Fruit fly (Drosophila melanogaster) whole organism, embryonic: ENCODE data around the gene Sk2.

Source experiments
- Ada2b ChIP-seq: fragments of 200-800 bp; sonication (Bioruptor generic); IDR thresholded peaks from 2 replicates; pipeline ENCODE4 v1.3.6; 2022; ENCODE audit warnings: missing biosample characterization, missing genetic modification characterization
- Adf1 ChIP-seq: fragments of 200-800 bp; sonication (Bioruptor generic); IDR thresholded peaks from 2 replicates; pipeline ENCODE4 v1.3.6; 2022; ENCODE audit warnings: missing biosample characterization, missing genetic modification characterization
- Awh ChIP-seq: fragments of 200-800 bp; sonication (Bioruptor generic); IDR thresholded peaks from 2 replicates; pipeline ENCODE4, ENCODE4 v1.3.6; 2022; ENCODE audit warnings: missing biosample characterization, missing genetic modification characterization
- CG10543 ChIP-seq: fragments of 200-800 bp; sonication (Bioruptor generic); optimal IDR thresholded peaks from 3 replicates; lab custom pipeline; 2017; ENCODE audit warnings: missing biosample characterization, mild to moderate bottlenecking, missing genetic modification characterization, moderate library complexity
- CG11247 ChIP-seq: fragments of 200-800 bp; sonication (Bioruptor generic); IDR thresholded peaks from 2 replicates; pipeline ENCODE4 v1.3.6; 2022; ENCODE audit warnings: missing biosample characterization, missing genetic modification characterization
- CG11398 ChIP-seq: fragments of 200-800 bp; sonication (Bioruptor generic); optimal IDR thresholded peaks from 2 replicates; lab custom pipeline; 2016; ENCODE audit warnings: missing biosample characterization, missing genetic modification characterization
- CG11504 ChIP-seq: fragments of 200-800 bp; sonication (Bioruptor generic); optimal IDR thresholded peaks from 3 replicates; lab custom pipeline; 2019; ENCODE audit warnings: missing biosample characterization, mild to moderate bottlenecking, missing genetic modification characterization, moderate library complexity
- CG12071 ChIP-seq: fragments of 200-800 bp; sonication (Bioruptor generic); optimal IDR thresholded peaks from 3 replicates; lab custom pipeline; 2018; ENCODE audit warnings: missing biosample characterization, mild to moderate bottlenecking, missing genetic modification characterization
- CG12769 ChIP-seq: fragments of 200-800 bp; sonication (Bioruptor generic); optimal IDR thresholded peaks from 2 replicates; lab custom pipeline; 2019; ENCODE audit warnings: missing biosample characterization, mild to moderate bottlenecking, missing genetic modification characterization, moderate library complexity
- CG14710 ChIP-seq: fragments of 200-800 bp; sonication (Bioruptor generic); optimal IDR thresholded peaks from 3 replicates; lab custom pipeline; 2019; ENCODE audit warnings: missing biosample characterization, mild to moderate bottlenecking, missing genetic modification characterization, moderate library complexity
- CG15269 ChIP-seq: fragments of 200-800 bp; sonication (Bioruptor generic); optimal IDR thresholded peaks from 2 replicates; lab custom pipeline; 2018; ENCODE audit warnings: missing biosample characterization, mild to moderate bottlenecking, missing genetic modification characterization, moderate library complexity
- CG1603 ChIP-seq: fragments of 200-800 bp; sonication (Bioruptor generic); optimal IDR thresholded peaks from 2 replicates; lab custom pipeline; 2019; ENCODE audit warnings: missing biosample characterization, mild to moderate bottlenecking, missing genetic modification characterization, moderate library complexity
- CG1647 ChIP-seq: fragments of 200-800 bp; sonication (Bioruptor generic); optimal IDR thresholded peaks from 3 replicates; lab custom pipeline; 2016; ENCODE audit warnings: missing biosample characterization, missing genetic modification characterization
- CG2116 ChIP-seq: fragments of 200-800 bp; sonication (Bioruptor generic); optimal IDR thresholded peaks from 3 replicates; lab custom pipeline; 2018; ENCODE audit warnings: missing biosample characterization, mild to moderate bottlenecking, missing genetic modification characterization
- CG3065 ChIP-seq: fragments of 200-800 bp; sonication (Bioruptor generic); optimal IDR thresholded peaks from 2 replicates; lab custom pipeline; 2016; ENCODE audit warnings: missing biosample characterization, missing genetic modification characterization
- CG31441 ChIP-seq: fragments of 200-800 bp; sonication (Bioruptor generic); IDR thresholded peaks from 2 replicates; pipeline ENCODE4 v1.3.6; 2022; ENCODE audit warnings: missing biosample characterization, missing genetic modification characterization
- CG34376 ChIP-seq: fragments of 200-800 bp; sonication (Bioruptor generic); optimal IDR thresholded peaks from 2 replicates; lab custom pipeline; 2018; ENCODE audit warnings: missing biosample characterization, mild to moderate bottlenecking, missing genetic modification characterization
- CG42726 ChIP-seq: fragments of 200-800 bp; sonication (Bioruptor generic); IDR thresholded peaks from 2 replicates; pipeline ENCODE4 v1.3.6; 2022; ENCODE audit warnings: missing biosample characterization, missing genetic modification characterization; ENCODE audit not compliant: partially characterized antibody
- ERR ChIP-seq: fragments of 200-800 bp; sonication (Bioruptor generic); optimal IDR thresholded peaks from 2 replicates; lab custom pipeline; 2016; ENCODE audit warnings: missing biosample characterization, missing genetic modification characterization
- HmgZ ChIP-seq: fragments of 200-800 bp; sonication (Bioruptor generic); optimal IDR thresholded peaks from 2 replicates; lab custom pipeline; 2018; ENCODE audit warnings: missing biosample characterization, mild to moderate bottlenecking, missing genetic modification characterization
- Hr3 ChIP-seq: fragments of 200-800 bp; sonication (Bioruptor generic); optimal IDR thresholded peaks from 3 replicates; lab custom pipeline; 2016; ENCODE audit warnings: missing biosample characterization, missing genetic modification characterization
- Lim3 ChIP-seq: fragments of 200-800 bp; sonication (Bioruptor generic); IDR thresholded peaks from 2 replicates; pipeline ENCODE4 v1.3.6; 2022; ENCODE audit warnings: missing biosample characterization, missing genetic modification characterization
- Trl ChIP-seq, 3 experiments: fragments of >200 bp in 2 of 3; fragments of 200-800 bp in 1 of 3; sonication (Bioruptor generic) in 1 of 3; optimal IDR thresholded peaks; 2 replicates in 1 of 3; 3 replicates in 2 of 3; lab custom pipeline; 2016 to 2017; ENCODE audit warnings: missing biosample characterization in 1 of 3, missing genetic modification characterization in 1 of 3
- crp ChIP-seq, 2 experiments: fragments of 200-800 bp; sonication (Bioruptor generic); optimal IDR thresholded peaks; 2 replicates in 1 of 2; 3 replicates in 1 of 2; lab custom pipeline; 2017; ENCODE audit warnings: missing biosample characterization in 2 of 2, missing genetic modification characterization in 2 of 2, mild to moderate bottlenecking in 1 of 2, moderate library complexity in 1 of 2
- cwo ChIP-seq: fragments of 200-800 bp; sonication (Bioruptor generic); optimal IDR thresholded peaks from 3 replicates; lab custom pipeline; 2017; ENCODE audit warnings: missing biosample characterization, missing genetic modification characterization, mild to moderate bottlenecking, moderate library complexity, missing genetic modification reagents
- dpn ChIP-seq, 2 experiments: fragments of 200-800 bp; sonication (Bioruptor generic); optimal IDR thresholded peaks; 3 replicates each; lab custom pipeline; 2016; ENCODE audit warnings: missing biosample characterization in 2 of 2, missing genetic modification characterization in 2 of 2
- emc ChIP-seq: fragments of 200-800 bp; sonication (Bioruptor generic); optimal IDR thresholded peaks from 2 replicates; lab custom pipeline; 2016; ENCODE audit warnings: missing biosample characterization, missing genetic modification characterization
- en ChIP-seq: fragments of 200-800 bp; sonication (Bioruptor generic); optimal IDR thresholded peaks from 2 replicates; lab custom pipeline; 2016; ENCODE audit warnings: missing biosample characterization, missing genetic modification characterization
- grn ChIP-seq: fragments of 200-800 bp; sonication (Bioruptor generic); optimal IDR thresholded peaks from 3 replicates; lab custom pipeline; 2017; ENCODE audit warnings: missing biosample characterization, missing genetic modification characterization
- inv ChIP-seq: fragments of 200-800 bp; sonication (Bioruptor generic); IDR thresholded peaks from 2 replicates; pipeline ENCODE4 v1.3.6; 2022; ENCODE audit warnings: missing biosample characterization, missing genetic modification characterization; ENCODE audit not compliant: partially characterized antibody
- jumu ChIP-seq: fragments of 200-800 bp; sonication (Bioruptor generic); optimal IDR thresholded peaks from 3 replicates; lab custom pipeline; 2016; ENCODE audit warnings: missing biosample characterization, missing genetic modification characterization
- kni ChIP-seq: fragments of 200-800 bp; sonication (Bioruptor generic); optimal IDR thresholded peaks from 3 replicates; lab custom pipeline; 2017; ENCODE audit warnings: mild to moderate bottlenecking, missing biosample characterization, missing genetic modification reagents, missing genetic modification characterization
- odd ChIP-seq: fragments of 200-800 bp; sonication (Bioruptor generic); optimal IDR thresholded peaks from 2 replicates; lab custom pipeline; 2017; ENCODE audit warnings: missing biosample characterization, mild to moderate bottlenecking, missing genetic modification characterization
- pros ChIP-seq: fragments of 200-800 bp; sonication (Bioruptor generic); optimal IDR thresholded peaks from 3 replicates; lab custom pipeline; 2019; ENCODE audit warnings: missing biosample characterization, mild to moderate bottlenecking, missing genetic modification characterization, moderate library complexity
- row ChIP-seq: fragments of 200-800 bp; sonication (Bioruptor generic); IDR thresholded peaks from 3 replicates; pipeline ENCODE4 v1.3.6; 2022; ENCODE audit warnings: missing biosample characterization, missing genetic modification characterization
- salm ChIP-seq: fragments of 200-800 bp; sonication (Bioruptor generic); optimal IDR thresholded peaks from 2 replicates; lab custom pipeline; 2018; ENCODE audit warnings: missing biosample characterization, mild to moderate bottlenecking, missing genetic modification characterization
- sd ChIP-seq: fragments of 200-800 bp; sonication (Bioruptor generic); optimal IDR thresholded peaks from 3 replicates; lab custom pipeline; 2018; ENCODE audit warnings: missing biosample characterization, mild to moderate bottlenecking, missing genetic modification characterization, moderate library complexity
- sna ChIP-seq: fragments of 200-800 bp; sonication (Bioruptor generic); IDR thresholded peaks from 2 replicates; pipeline ENCODE4 v1.3.6; 2022; ENCODE audit warnings: missing biosample characterization, missing genetic modification characterization; ENCODE audit not compliant: partially characterized antibody
- ssp ChIP-seq: fragments of 200-800 bp; sonication (Bioruptor generic); IDR thresholded peaks from 2 replicates; pipeline ENCODE4 v1.3.6; 2022; ENCODE audit warnings: missing biosample characterization, missing genetic modification characterization
- tap ChIP-seq: fragments of 200-800 bp; optimal IDR thresholded peaks from 3 replicates; lab custom pipeline; 2019; ENCODE audit warnings: missing biosample characterization, mild to moderate bottlenecking, missing genetic modification characterization, moderate library complexity
- tgo ChIP-seq: fragments of 200-800 bp; sonication (Bioruptor generic); IDR thresholded peaks from 3 replicates; pipeline ENCODE4 v1.3.6; 2022; ENCODE audit warnings: missing biosample characterization, missing genetic modification characterization
- tin ChIP-seq: fragments of 200-800 bp; sonication (Bioruptor generic); optimal IDR thresholded peaks from 3 replicates; lab custom pipeline; 2016; ENCODE audit warnings: missing biosample characterization, missing genetic modification characterization
- tx ChIP-seq: fragments of 200-800 bp; sonication (Bioruptor generic); optimal IDR thresholded peaks from 2 replicates; lab custom pipeline; 2016; ENCODE audit warnings: missing biosample characterization, missing genetic modification characterization
- vfl ChIP-seq: fragments of 200-800 bp; sonication (Bioruptor generic); optimal IDR thresholded peaks from 2 replicates; lab custom pipeline; 2016; ENCODE audit warnings: missing biosample characterization, missing genetic modification characterization
- zen2 ChIP-seq: fragments of 200-800 bp; sonication (Bioruptor generic); IDR thresholded peaks from 3 replicates; pipeline ENCODE4 v1.3.6; 2022; ENCODE audit warnings: missing biosample characterization, missing genetic modification characterization; ENCODE audit not compliant: partially characterized antibody

The Sk2 gene

DNA sequence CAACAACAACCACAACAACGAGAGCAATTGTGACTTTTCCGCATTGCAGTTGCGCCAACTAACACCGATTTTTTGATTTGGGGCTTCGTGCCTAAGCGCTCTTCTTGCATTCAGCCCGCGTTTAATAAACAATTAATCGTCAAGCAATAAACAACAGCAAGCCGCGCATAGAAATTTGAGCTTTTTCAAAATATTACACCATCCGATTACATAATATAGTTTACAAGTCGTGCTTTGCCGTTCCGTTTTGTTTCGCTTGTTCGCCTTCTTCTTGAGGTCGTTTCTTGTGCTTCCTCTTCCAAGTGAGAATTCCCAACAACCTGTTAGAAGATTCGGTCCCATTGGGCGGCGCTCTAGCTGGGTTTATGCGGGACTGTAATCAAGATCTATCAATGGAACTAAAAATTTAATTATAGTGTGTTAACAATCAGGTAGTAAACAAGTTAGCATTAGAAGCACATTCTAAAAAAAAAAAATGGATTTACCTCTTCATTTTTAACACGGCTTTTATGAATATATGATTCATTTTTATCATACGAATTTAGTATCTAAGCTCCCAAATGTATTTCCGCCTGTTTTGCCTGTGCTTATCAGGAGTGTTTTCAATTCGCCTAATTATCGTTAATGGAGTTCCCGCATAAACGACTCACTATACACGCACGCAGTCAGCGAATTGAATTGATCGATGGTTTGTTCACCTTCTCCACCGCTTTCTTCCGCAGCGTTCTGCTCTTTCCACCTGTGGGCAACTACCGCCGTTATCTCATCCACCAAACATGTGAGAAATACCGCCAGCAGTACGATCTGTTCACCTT lies 10.9 kb upstream of the Sk2 start (continued):
- TF ChIP-seq CG1647 (GFP tag; lab: Kevin White, UChicago) (peak; percentile 42), tgo (peak; percentile 60; the same call in 2 of the 3 replicates), Awh (GFP tag; lab: Robert Waterston, UW) (peak; percentile 63), CG31441 (GFP tag; lab: Robert Waterston, UW) (peak; percentile 87), Hr3 (GFP tag; lab: Kevin White, UChicago) (peak; percentile 48), grn (GFP tag; lab: Kevin White, UChicago) (peak; percentile 54), CG3065 (GFP tag; lab: Kevin White, UChicago) (no peak), crp (GFP tag; optimal IDR thresholded peaks at IDR 0.05; lab: Kevin White, UChicago) (peak in 1 of 2 experiments; percentile 25), inv (GFP tag; lab: Robert Waterston, UW) (no peak), tap (tag; lab: Kevin White, UChicago) (peak; percentile 49), row (GFP tag; lab: Robert Waterston, UW) (peak; percentile 89)
- TF ChIP-seq, all 482 proteins: peak for 389

DNA sequence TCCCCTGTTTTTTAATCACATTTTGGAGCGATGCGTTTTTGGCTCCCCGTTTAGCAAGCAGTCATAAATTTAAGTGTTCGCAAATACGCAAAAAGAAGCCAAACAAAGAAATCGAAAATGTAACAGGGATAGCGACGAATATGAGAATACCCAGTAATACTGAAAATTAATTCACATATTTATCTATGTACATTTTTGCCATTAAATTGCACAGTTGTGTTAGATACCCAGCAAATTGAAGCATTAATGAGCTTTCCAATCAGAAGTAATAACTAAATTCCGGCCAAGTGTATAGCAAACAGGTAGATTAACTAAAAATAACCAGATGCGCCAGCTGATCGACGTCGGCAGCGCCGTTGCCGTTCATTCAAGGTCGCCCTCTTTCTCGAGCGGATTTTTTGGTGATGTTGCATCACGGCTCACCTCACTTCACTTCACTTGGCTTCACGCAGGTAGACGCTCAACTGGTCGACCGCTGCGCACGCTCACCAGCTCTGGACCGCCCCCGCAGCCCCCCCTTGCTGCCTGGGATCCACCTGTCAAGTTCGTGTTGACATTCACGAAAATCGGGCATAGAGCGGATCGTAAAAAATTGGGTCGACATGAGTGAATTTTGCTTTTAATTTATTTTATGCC lies 9.8 kb upstream of the Sk2 start:
- TF ChIP-seq Trl (optimal IDR thresholded peaks at IDR 0.05; lab: Kevin White, UChicago) (peak in 1 of 2 experiments; percentile 3), Trl (GFP tag; optimal IDR thresholded peaks at IDR 0.05; lab: Kevin White, UChicago) (no peak), emc (no peak), sd (tag; lab: Kevin White, UChicago) (peak; percentile 51), zen2 (no peak), CG1603 (tag; lab: Kevin White, UChicago) (no peak), CG15269 (tag; lab: Kevin White, UChicago) (peak; percentile 28), cwo (no peak), HmgZ (tag; lab: Kevin White, UChicago) (no peak), CG34376 (GFP tag; lab: Kevin White, UChicago) (no peak), CG14710 (tag; lab: Kevin White, UChicago) (no peak), jumu (GFP tag; lab: Kevin White, UChicago) (no peak), CG11247 (GFP tag; lab: Robert Waterston, UW) (no peak), vfl (peak; percentile 13), Adf1 (GFP tag; lab: Robert Waterston, UW) (peak; percentile 24; the same call in 1 of the 2 replicates), CG12071 (GFP tag; lab: Kevin White, UChicago) (no peak), dpn (GFP tag; optimal IDR thresholded peaks at IDR 0.05; lab: Kevin White, UChicago) (no peak), kni (GFP tag; lab: Kevin White, UChicago) (peak; percentile 45), CG11504 (peak; percentile 2), Lim3 (no peak), sna (no peak), CG10543 (peak; percentile 13), ERR (GFP tag; lab: Kevin White, UChicago) (no peak), salm (tag; lab: Kevin White, UChicago) (no peak), tin (GFP tag; lab: Kevin White, UChicago) (no peak), CG12769 (tag; lab: Kevin White, UChicago) (peak; percentile 91), CG42726 (peak; percentile 22; the same call in 1 of the 2 replicates), odd (GFP tag; lab: Kevin White, UChicago) (no peak), pros (peak; percentile 8), en (GFP tag; lab: Kevin White, UChicago) (no peak), Ada2b (GFP tag; lab: Robert Waterston, UW) (no peak), CG11398 (no peak), ssp (no peak), tx (no peak), tap (tag; lab: Kevin White, UChicago) (no peak), CG2116 (GFP tag; lab: Kevin White, UChicago) (no peak)
